Worm (Caenorhabditis elegans) whole organism, L4/young adult: ENCODE data around the gene gcs-1.

Experiments
- dao-5 ChIP-seq: sonication (generic microtip); optimal IDR thresholded peaks from 2 replicates; lab custom pipeline; 2016; ENCODE audit warnings: missing genotype, missing genetic modification characterization, moderate library complexity, missing compliant biosample characterization
- him-1 ChIP-seq: sonication (generic microtip); optimal IDR thresholded peaks from 2 replicates; lab custom pipeline; 2016; ENCODE audit warnings: missing genotype, missing genetic modification reagents, missing genetic modification characterization, missing compliant biosample characterization

ce11 chrII:9010708-9011107, 27.4 kb downstream of the gcs-1 start:
- TF ChIP-seq dao-5 (tag; lab: Kevin White, UChicago) (no peak), him-1 (tag; lab: Kevin White, UChicago) (no peak)
